Fruit fly (Drosophila melanogaster) whole organism, embryonic: ENCODE data around the gene Dhc64C.

Experiments used
- Abd-B ChIP-seq: fragments of 200-800 bp; sonication (Bioruptor generic); optimal IDR thresholded peaks from 2 replicates; lab custom pipeline; 2018; ENCODE audit warnings: missing biosample characterization, mild to moderate bottlenecking, missing genetic modification characterization, moderate library complexity
- Ada2b ChIP-seq: fragments of 200-800 bp; sonication (Bioruptor generic); IDR thresholded peaks from 2 replicates; pipeline ENCODE4 v1.3.6; 2022; ENCODE audit warnings: missing biosample characterization, missing genetic modification characterization
- Antp ChIP-seq: fragments of 200-800 bp; sonication (Bioruptor generic); optimal IDR thresholded peaks from 3 replicates; lab custom pipeline; 2016; ENCODE audit warnings: missing biosample characterization, missing genetic modification characterization
- CG10209 ChIP-seq: fragments of 200-800 bp; sonication (Bioruptor generic); optimal IDR thresholded peaks from 3 replicates; lab custom pipeline; 2017; ENCODE audit warnings: missing biosample characterization, mild to moderate bottlenecking, missing genetic modification characterization, missing genetic modification reagents
- CG10462 ChIP-seq: fragments of 200-800 bp; sonication (Bioruptor generic); optimal IDR thresholded peaks from 2 replicates; lab custom pipeline; 2016; ENCODE audit warnings: missing biosample characterization, missing genetic modification characterization
- CG10565 ChIP-seq: fragments of 200-800 bp; sonication (Bioruptor generic); optimal IDR thresholded peaks from 3 replicates; lab custom pipeline; 2016; ENCODE audit warnings: missing biosample characterization, mild to moderate bottlenecking, missing genetic modification characterization
- CG12659 ChIP-seq: fragments of 200-800 bp; sonication (Bioruptor generic); optimal IDR thresholded peaks from 3 replicates; lab custom pipeline; 2017; ENCODE audit warnings: mild to moderate bottlenecking, missing biosample characterization, missing genetic modification reagents, missing genetic modification characterization
- CG12942 ChIP-seq: fragments of 200-800 bp; sonication (Bioruptor generic); optimal IDR thresholded peaks from 3 replicates; lab custom pipeline; 2016; ENCODE audit warnings: missing biosample characterization, missing genetic modification characterization
- CG1603 ChIP-seq: fragments of 200-800 bp; sonication (Bioruptor generic); optimal IDR thresholded peaks from 2 replicates; lab custom pipeline; 2019; ENCODE audit warnings: missing biosample characterization, mild to moderate bottlenecking, missing genetic modification characterization, moderate library complexity
- CG17359 ChIP-seq: fragments of 200-800 bp; sonication (Bioruptor generic); optimal IDR thresholded peaks from 3 replicates; lab custom pipeline; 2018; ENCODE audit warnings: missing biosample characterization, mild to moderate bottlenecking, missing genetic modification characterization, moderate library complexity
- CG17361 ChIP-seq: fragments of 200-800 bp; sonication (Bioruptor generic); IDR thresholded peaks from 3 replicates; pipeline ENCODE4 v1.3.6; 2022; ENCODE audit warnings: missing biosample characterization, missing genetic modification characterization
- CG18011 ChIP-seq: fragments of 200-800 bp; sonication (Bioruptor generic); optimal IDR thresholded peaks from 2 replicates; lab custom pipeline; 2017; ENCODE audit warnings: missing biosample characterization, missing genetic modification characterization, mild to moderate bottlenecking, moderate library complexity, missing genotype
- CG4617 ChIP-seq: fragments of 200-800 bp; sonication (Bioruptor generic); optimal IDR thresholded peaks from 3 replicates; lab custom pipeline; 2016; ENCODE audit warnings: missing biosample characterization, missing genetic modification characterization, borderline replicate concordance
- CG5245 ChIP-seq: fragments of 200-800 bp; sonication (Bioruptor generic); optimal IDR thresholded peaks from 3 replicates; lab custom pipeline; 2016; ENCODE audit warnings: missing biosample characterization, missing genetic modification characterization
- CG6254 ChIP-seq: fragments of 200-800 bp; sonication (Bioruptor generic); optimal IDR thresholded peaks from 3 replicates; lab custom pipeline; 2017; ENCODE audit warnings: mild to moderate bottlenecking, missing biosample characterization, missing genetic modification reagents, missing genetic modification characterization
- CG7271 ChIP-seq: fragments of 200-800 bp; sonication (Bioruptor generic); optimal IDR thresholded peaks from 2 replicates; lab custom pipeline; 2018; ENCODE audit warnings: missing biosample characterization, mild to moderate bottlenecking, missing genetic modification characterization, moderate library complexity
- CG7745 ChIP-seq: fragments of 200-800 bp; sonication (Bioruptor generic); optimal IDR thresholded peaks from 2 replicates; lab custom pipeline; 2018; ENCODE audit warnings: missing biosample characterization, mild to moderate bottlenecking, missing genetic modification characterization, moderate library complexity
- D19A ChIP-seq: fragments of 200-800 bp; optimal IDR thresholded peaks from 3 replicates; lab custom pipeline; 2019; ENCODE audit warnings: missing biosample characterization, mild to moderate bottlenecking, missing genetic modification characterization, moderate library complexity
- Dad ChIP-seq: fragments of 200-800 bp; sonication (Bioruptor generic); optimal IDR thresholded peaks from 3 replicates; lab custom pipeline; 2016; ENCODE audit warnings: missing biosample characterization, missing genetic modification characterization
- Dp ChIP-seq: fragments of 200-800 bp; sonication (Bioruptor generic); optimal IDR thresholded peaks from 2 replicates; lab custom pipeline; 2018; ENCODE audit warnings: missing biosample characterization, mild to moderate bottlenecking, missing genetic modification characterization, moderate library complexity
- Ets65A ChIP-seq: fragments of 200-800 bp; sonication (Bioruptor generic); peaks from one replicate; lab custom pipeline; 2016; ENCODE audit warnings: missing biosample characterization, missing genetic modification characterization
- Fer3 ChIP-seq: fragments of 200-800 bp; sonication (Bioruptor generic); optimal IDR thresholded peaks from 2 replicates; lab custom pipeline; 2018; ENCODE audit warnings: missing biosample characterization, mild to moderate bottlenecking, missing genetic modification characterization, moderate library complexity
- GATAe ChIP-seq: fragments of 200-800 bp; sonication (Bioruptor generic); conservative IDR thresholded peaks from 2 replicates; pipeline ENCODE4 v1.3.6; 2022; ENCODE audit warnings: missing biosample characterization, missing genetic modification characterization
- HmgZ ChIP-seq: fragments of 200-800 bp; sonication (Bioruptor generic); optimal IDR thresholded peaks from 2 replicates; lab custom pipeline; 2018; ENCODE audit warnings: missing biosample characterization, mild to moderate bottlenecking, missing genetic modification characterization
- Lpt ChIP-seq: fragments of >200 bp; optimal IDR thresholded peaks from 2 replicates; lab custom pipeline; 2018; ENCODE audit warnings: missing biosample characterization, missing genetic modification characterization
- Nf-YA ChIP-seq: fragments of 200-800 bp; sonication (Bioruptor generic); IDR thresholded peaks from 2 replicates; pipeline ENCODE4 v1.3.6; 2022; ENCODE audit warnings: missing biosample characterization, missing genetic modification characterization
- Ssrp ChIP-seq: fragments of 200-800 bp; sonication (Bioruptor generic); optimal IDR thresholded peaks from 2 replicates; lab custom pipeline; 2018; ENCODE audit warnings: missing biosample characterization, mild to moderate bottlenecking, missing genetic modification characterization, moderate library complexity
- ap ChIP-seq: fragments of 200-800 bp; sonication (Bioruptor generic); IDR thresholded peaks from 2 replicates; pipeline ENCODE4 v1.3.6; 2022; ENCODE audit warnings: missing biosample characterization, missing genetic modification characterization
- caup ChIP-seq: fragments of 200-800 bp; sonication (Bioruptor generic); optimal IDR thresholded peaks from 3 replicates; lab custom pipeline; 2017; ENCODE audit warnings: missing biosample characterization, mild to moderate bottlenecking, missing genetic modification characterization, moderate library complexity; ENCODE audit not compliant: severe bottlenecking
- cg ChIP-seq: fragments of 200-800 bp; sonication (Bioruptor generic); optimal IDR thresholded peaks from 3 replicates; lab custom pipeline; 2019; ENCODE audit warnings: missing biosample characterization, mild to moderate bottlenecking, missing genetic modification characterization, moderate library complexity
- chinmo ChIP-seq: fragments of 200-800 bp; sonication (Bioruptor generic); IDR thresholded peaks from 4 replicates; pipeline ENCODE4 v1.3.6; 2022; ENCODE audit warnings: missing biosample characterization, missing genetic modification characterization; ENCODE audit not compliant: partially characterized antibody
- ci ChIP-seq: fragments of 200-800 bp; sonication (Bioruptor generic); IDR thresholded peaks from 3 replicates; pipeline ENCODE4 v1.3.6; 2022; ENCODE audit warnings: missing biosample characterization, missing genetic modification characterization
- dimm ChIP-seq: fragments of 200-800 bp; sonication (Bioruptor generic); IDR thresholded peaks from 2 replicates; pipeline ENCODE4 v1.3.6; 2022; ENCODE audit warnings: missing biosample characterization, missing genetic modification characterization
- fru ChIP-seq: fragments of >200 bp; optimal IDR thresholded peaks from 2 replicates; lab custom pipeline; 2017
- fu2 ChIP-seq: fragments of 200-800 bp; sonication (Bioruptor generic); optimal IDR thresholded peaks from 2 replicates; lab custom pipeline; 2016; ENCODE audit warnings: missing biosample characterization, missing genetic modification characterization
- gem ChIP-seq: fragments of 200-800 bp; sonication (Bioruptor generic); optimal IDR thresholded peaks from 2 replicates; lab custom pipeline; 2019; ENCODE audit warnings: missing biosample characterization, mild to moderate bottlenecking, missing genetic modification characterization, moderate library complexity
- gsb-n ChIP-seq: fragments of 200-800 bp; sonication (Bioruptor generic); optimal IDR thresholded peaks from 3 replicates; lab custom pipeline; 2018; ENCODE audit warnings: missing biosample characterization, mild to moderate bottlenecking, missing genetic modification characterization
- inv ChIP-seq: fragments of 200-800 bp; sonication (Bioruptor generic); IDR thresholded peaks from 2 replicates; pipeline ENCODE4 v1.3.6; 2022; ENCODE audit warnings: missing biosample characterization, missing genetic modification characterization; ENCODE audit not compliant: partially characterized antibody
- lab ChIP-seq: fragments of 200-800 bp; sonication (Bioruptor generic); optimal IDR thresholded peaks from 3 replicates; lab custom pipeline; 2017; ENCODE audit warnings: missing biosample characterization, missing genetic modification characterization, mild to moderate bottlenecking, moderate library complexity, missing genetic modification reagents
- pho ChIP-seq: fragments of 200-800 bp; sonication (Bioruptor generic); optimal IDR thresholded peaks from 2 replicates; lab custom pipeline; 2016; ENCODE audit warnings: missing biosample characterization, missing genetic modification characterization
- shn ChIP-seq: fragments of 200-800 bp; sonication (Bioruptor generic); optimal IDR thresholded peaks from 3 replicates; lab custom pipeline; 2016; ENCODE audit warnings: missing biosample characterization, missing genetic modification characterization
- slbo ChIP-seq: fragments of 200-800 bp; sonication (Bioruptor generic); IDR thresholded peaks from 2 replicates; pipeline ENCODE4 v1.3.6; 2022; ENCODE audit warnings: missing biosample characterization, missing genetic modification characterization
- slou ChIP-seq: fragments of 200-800 bp; sonication (Bioruptor generic); optimal IDR thresholded peaks from 3 replicates; lab custom pipeline; 2016; ENCODE audit warnings: missing biosample characterization, missing genetic modification characterization
- trh ChIP-seq: fragments of 200-800 bp; sonication (Bioruptor generic); optimal IDR thresholded peaks from 2 replicates; lab custom pipeline; 2016; ENCODE audit warnings: missing biosample characterization, missing genetic modification characterization
- wdn ChIP-seq: fragments of 200-800 bp; sonication (Bioruptor generic); IDR thresholded peaks from 2 replicates; pipeline ENCODE4 v1.3.6; 2022; ENCODE audit warnings: missing biosample characterization, missing genetic modification characterization
- wor ChIP-seq: fragments of 200-800 bp; sonication (Bioruptor generic); IDR thresholded peaks from 2 replicates; pipeline ENCODE4 v1.3.6; 2022; ENCODE audit warnings: missing biosample characterization, missing genetic modification characterization
- zfh2 ChIP-seq: fragments of 200-800 bp; sonication (Bioruptor generic); optimal IDR thresholded peaks from 2 replicates; lab custom pipeline; 2016; ENCODE audit warnings: missing biosample characterization, missing genetic modification characterization

The Dhc64C gene

DNA sequence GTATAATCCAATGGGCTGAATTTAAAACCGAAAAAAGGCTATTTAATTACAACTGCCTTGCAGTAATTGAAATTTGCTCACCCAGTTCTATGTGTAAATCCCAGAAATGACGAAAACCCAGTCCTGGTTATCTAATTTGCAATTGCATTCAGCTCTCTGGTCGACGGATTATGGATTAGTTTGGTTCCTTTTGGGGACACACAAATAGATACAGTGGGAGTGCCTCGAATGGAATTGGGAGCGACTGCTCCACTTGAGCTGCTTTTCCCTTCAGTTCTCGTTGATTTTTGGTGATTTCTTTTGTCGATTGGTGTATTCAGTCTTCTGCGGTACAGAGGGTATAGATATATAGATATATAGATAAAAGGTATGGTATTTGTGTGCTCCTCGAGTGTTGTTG lies 8.0 kb upstream of the Dhc64C start, which contains the start of gene CG13708 (continued):
- no peak for TF ChIP-seq cg

DNA sequence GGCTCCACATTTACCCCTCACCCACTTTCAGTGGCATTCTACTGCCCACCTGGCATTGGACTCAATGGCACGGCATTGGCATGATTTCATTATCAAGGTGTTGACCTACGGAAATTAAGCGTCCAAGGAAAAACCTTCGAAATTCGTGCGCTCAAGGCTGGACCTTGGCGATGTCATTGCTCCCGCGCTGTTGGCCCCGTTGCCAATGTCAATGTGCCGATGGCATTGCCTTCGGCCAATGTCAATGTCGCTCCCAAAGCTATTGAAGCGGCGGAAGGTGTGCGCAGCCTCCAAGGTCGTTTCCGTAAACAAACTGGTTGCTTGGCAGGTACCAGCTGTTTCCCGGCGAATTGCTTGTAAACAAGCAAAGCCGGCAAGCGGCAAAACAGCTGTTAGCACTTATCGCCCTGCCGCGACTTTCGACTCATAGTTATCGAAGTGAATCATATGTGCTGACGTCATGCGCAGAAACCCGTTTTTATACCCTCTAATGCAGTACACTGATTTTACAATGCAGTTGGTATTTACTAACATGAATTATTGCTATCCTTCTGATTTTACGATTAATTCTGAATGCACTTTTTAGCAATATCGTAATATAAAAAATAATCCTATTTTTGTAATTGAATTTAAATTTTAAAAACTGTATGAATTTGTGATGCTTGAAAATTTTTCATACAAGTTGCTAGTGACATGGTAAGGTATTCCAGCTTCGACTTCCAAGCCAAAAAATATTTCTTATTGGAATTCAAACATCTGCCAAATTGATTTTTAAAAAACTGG lies 940 bp downstream of the Dhc64C start:
- TF ChIP-seq lab (GFP tag; lab: Kevin White, UChicago), result peak; percentile 97
- TF ChIP-seq CG10209 (GFP tag; lab: Kevin White, UChicago), result peak; percentile 96
- peak; percentile 94 for TF ChIP-seq caup (GFP tag; lab: Kevin White, UChicago)
- peak; percentile 75 for TF ChIP-seq Antp
- TF ChIP-seq Ets65A (GFP tag; lab: Kevin White, UChicago), result peak; percentile 93
- TF ChIP-seq ap (GFP tag; lab: Robert Waterston, UW), result peak; percentile 95
- peak; percentile 94 for TF ChIP-seq CG17359 (tag; lab: Kevin White, UChicago)
- TF ChIP-seq pho, result peak; percentile 94
- no peak for TF ChIP-seq CG1603 (tag; lab: Kevin White, UChicago)
- TF ChIP-seq inv (GFP tag; lab: Robert Waterston, UW), result no peak
- peak; percentile 97 for TF ChIP-seq CG12659 (GFP tag; lab: Kevin White, UChicago)
- peak; percentile 81 for TF ChIP-seq CG4617 (GFP tag; lab: Kevin White, UChicago)
- TF ChIP-seq CG12942 (GFP tag; lab: Kevin White, UChicago), result peak; percentile 93
- peak; percentile 95 for TF ChIP-seq Nf-YA
- TF ChIP-seq slbo, result peak; percentile 98
- TF ChIP-seq Fer3, result no peak
- TF ChIP-seq wor (GFP tag; lab: Robert Waterston, UW), result peak; percentile 94
- peak; percentile 92 for TF ChIP-seq Dad (GFP tag; lab: Kevin White, UChicago)
- TF ChIP-seq CG6254, result peak; percentile 86
- TF ChIP-seq Ada2b (GFP tag; lab: Robert Waterston, UW), result peak; percentile 97
- TF ChIP-seq shn, result peak; percentile 82
- TF ChIP-seq CG7271 (tag; lab: Kevin White, UChicago), result peak; percentile 83
- TF ChIP-seq Dp, result peak; percentile 37
- peak; percentile 92 for TF ChIP-seq CG5245 (GFP tag; lab: Kevin White, UChicago)
- peak; percentile 87 for TF ChIP-seq CG18011 (GFP tag; lab: Kevin White, UChicago)
- peak; percentile 90 for TF ChIP-seq slou
- TF ChIP-seq CG17361 (GFP tag; lab: Robert Waterston, UW), result no peak; the same call in 2 of the 3 replicates
- TF ChIP-seq Ssrp (tag; lab: Kevin White, UChicago), result peak; percentile 93
- TF ChIP-seq wdn (GFP tag; lab: Robert Waterston, UW), result peak; percentile 92
- TF ChIP-seq ci, result peak; percentile 98
- TF ChIP-seq chinmo (GFP tag; lab: Robert Waterston, UW), result peak; percentile 98; the same call in 3 of the 4 replicates
- TF ChIP-seq HmgZ (tag; lab: Kevin White, UChicago), result peak; percentile 95
- TF ChIP-seq CG7745 (tag; lab: Kevin White, UChicago), result peak; percentile 38
- TF ChIP-seq CG10565 (GFP tag; lab: Kevin White, UChicago), result peak; percentile 78
- peak; percentile 89 for TF ChIP-seq GATAe (GFP tag; lab: Robert Waterston, UW)
- peak; percentile 100 for TF ChIP-seq D19A (tag; lab: Kevin White, UChicago)
- no peak for TF ChIP-seq gsb-n (tag; lab: Kevin White, UChicago)
- TF ChIP-seq fu2, result peak; percentile 91
- peak; percentile 90 for TF ChIP-seq zfh2
- no peak for TF ChIP-seq Lpt
- TF ChIP-seq trh (GFP tag; lab: Kevin White, UChicago), result peak; percentile 88
- TF ChIP-seq Abd-B (GFP tag; lab: Kevin White, UChicago), result peak; percentile 95
- TF ChIP-seq CG10462, result peak; percentile 94
- peak; percentile 87 for TF ChIP-seq dimm (GFP tag; lab: Robert Waterston, UW)
- no peak for TF ChIP-seq fru (lab: Kevin White, UChicago)
- TF ChIP-seq gem (tag; lab: Kevin White, UChicago), result peak; percentile 98
